Fruit fly (Drosophila melanogaster): ENCODE data around the gene Sgs3.

The Sgs3 gene

DNA sequence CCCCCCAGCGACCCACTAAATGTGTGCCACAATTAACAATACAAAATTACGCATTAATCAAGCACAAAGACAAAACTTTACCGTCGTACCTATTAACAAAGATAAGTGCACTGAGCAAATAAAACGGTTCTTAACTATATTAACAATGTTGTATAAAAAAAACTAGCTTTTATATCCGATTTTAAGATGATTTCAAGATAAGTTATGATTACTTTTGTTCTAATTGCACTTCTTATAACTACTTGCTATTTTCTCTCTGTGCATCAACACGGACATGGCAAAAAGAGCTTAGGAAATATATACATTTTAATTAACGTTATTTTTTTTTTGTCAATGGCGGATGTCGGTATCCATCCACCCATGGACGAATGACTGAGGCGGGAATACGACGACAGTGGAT lies 24.1 kb downstream of the Sgs3 start (continued):
- TF ChIP-seq disco-r (GFP tag; optimal IDR thresholded peaks at IDR 0.05) (no peak), Six4 (GFP tag; optimal IDR thresholded peaks at IDR 0.05) (no peak), CG12659 (GFP tag; optimal IDR thresholded peaks at IDR 0.05) (no peak), Usf (GFP tag; optimal IDR thresholded peaks at IDR 0.05) (no peak), trem (tag; optimal IDR thresholded peaks at IDR 0.05) (no peak), CG34224 (GFP tag; IDR thresholded peaks at IDR 0.05; ENCODE audit: partially characterized antibody) (no peak), phol (tag; optimal IDR thresholded peaks at IDR 0.05) (peak; percentile 34), Neu2 (GFP tag; optimal IDR thresholded peaks at IDR 0.05; ENCODE audit: borderline replicate concordance) (no peak), insv (GFP tag; optimal IDR thresholded peaks at IDR 0.05) (no peak), az2 (GFP tag; optimal IDR thresholded peaks at IDR 0.05) (peak; percentile 2), danr (GFP tag; IDR thresholded peaks at IDR 0.05) (no peak), CTCF (GFP tag; optimal IDR thresholded peaks at IDR 0.05) (no peak), chif (GFP tag; optimal IDR thresholded peaks at IDR 0.05) (peak in 1 of 2 experiments; percentile 0), psq (GFP tag; optimal IDR thresholded peaks at IDR 0.05) (no peak), ind (GFP tag; optimal IDR thresholded peaks at IDR 0.05) (peak; percentile 11), B-H1 (GFP tag; IDR thresholded peaks at IDR 0.05) (0 out of 3 replicates have a peak, but pooled peaks have one; percentile 25), CG17328 (GFP tag; IDR thresholded peaks at IDR 0.05) (peak; percentile 7; the same call in 1 of the 2 replicates), wdn (GFP tag; IDR thresholded peaks at IDR 0.05) (no peak), p53 (GFP tag; optimal IDR thresholded peaks at IDR 0.05) (no peak), CG6683 (GFP tag; optimal IDR thresholded peaks at IDR 0.05) (no peak), CG17186 (GFP tag; optimal IDR thresholded peaks at IDR 0.05) (no peak), ftz-f1 (GFP tag; optimal IDR thresholded peaks at IDR 0.05) (no peak), CG6272 (GFP tag; IDR thresholded peaks at IDR 0.05) (no peak), nerfin-1 (tag; optimal IDR thresholded peaks at IDR 0.05) (no peak), CG6765 (GFP tag; optimal IDR thresholded peaks at IDR 0.05) (no peak), amos (GFP tag; IDR thresholded peaks at IDR 0.05; ENCODE audit: partially characterized antibody) (no peak), Sox102F (GFP tag; optimal IDR thresholded peaks at IDR 0.05) (peak; percentile 47), Med (GFP tag) (peak; percentile 58), MESR4 (GFP tag; optimal IDR thresholded peaks at IDR 0.05) (no peak), CG7786 (GFP tag; optimal IDR thresholded peaks at IDR 0.05) (no peak), Ravus (GFP tag; IDR thresholded peaks at IDR 0.05) (no peak), esg (GFP tag; conservative IDR thresholded peaks at IDR 0.05) (no peak), CG7987 (GFP tag; optimal IDR thresholded peaks at IDR 0.05) (no peak), CG16779 (GFP tag; IDR thresholded peaks at IDR 0.05) (no peak), kay (GFP tag; optimal IDR thresholded peaks at IDR 0.05) (no peak), al (GFP tag; IDR thresholded peaks at IDR 0.05) (no peak), CG43689 (GFP tag; IDR thresholded peaks at IDR 0.05) (no peak), Myb (GFP tag; optimal IDR thresholded peaks at IDR 0.05) (no peak), pho (GFP tag; optimal IDR thresholded peaks at IDR 0.05) (no peak), CkIIα-i1 (GFP tag; IDR thresholded peaks at IDR 0.05) (no peak), CG34422 (GFP tag; IDR thresholded peaks at IDR 0.05) (0 out of 3 replicates have a peak, but pooled peaks have one; percentile 55), CG30431 (GFP tag; optimal IDR thresholded peaks at IDR 0.05) (no peak), CG8388 (GFP tag; optimal IDR thresholded peaks at IDR 0.05) (peak; percentile 14), CHES-1-like (GFP tag; optimal IDR thresholded peaks at IDR 0.05) (no peak), CG10321 (GFP tag; IDR thresholded peaks at IDR 0.05) (no peak), org-1 (GFP tag; optimal IDR thresholded peaks at IDR 0.05) (no peak), cato (GFP tag; optimal IDR thresholded peaks at IDR 0.05; ENCODE audit: borderline replicate concordance) (no peak), CG1603 (tag; optimal IDR thresholded peaks at IDR 0.05) (no peak), D19A (tag; optimal IDR thresholded peaks at IDR 0.05) (no peak), HmgZ (tag; optimal IDR thresholded peaks at IDR 0.05) (no peak), tap (tag; optimal IDR thresholded peaks at IDR 0.05) (no peak), CG1602 (GFP tag; optimal IDR thresholded peaks at IDR 0.05) (no peak)

All from whole organism, embryonic.